Worm (Caenorhabditis elegans): ENCODE measurements around the gene tyra-3.

tyra-3 gene

DNA sequence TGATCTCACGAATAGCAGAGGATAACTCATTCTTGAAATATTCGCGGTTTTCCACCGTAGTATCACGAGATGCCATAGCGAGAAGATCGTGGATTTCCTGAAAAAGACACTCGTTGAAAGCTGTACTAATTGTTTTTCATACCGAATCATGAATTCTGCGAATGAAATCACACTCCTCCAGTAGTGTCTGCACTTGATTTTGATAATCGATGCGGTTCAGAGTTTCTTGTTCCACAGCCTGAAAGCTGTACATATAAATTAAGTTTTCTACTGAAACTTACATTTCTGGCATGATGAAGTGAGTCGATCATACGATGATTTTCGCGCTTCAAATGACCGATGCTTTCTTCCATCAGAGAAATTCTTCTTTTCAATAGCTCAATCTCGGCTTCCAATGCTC is 33.4 kb upstream of the tyra-3 start:
- no peak for TF ChIP-seq hlh-1 (tag; optimal IDR thresholded peaks at IDR 0.05)
- TF ChIP-seq lsy-2 (tag; optimal IDR thresholded peaks at IDR 0.05): no peak
- no peak for TF ChIP-seq ztf-11 (tag; optimal IDR thresholded peaks at IDR 0.05)
- no peak for TF ChIP-seq M03D4.4 (tag; optimal IDR thresholded peaks at IDR 0.05)
- no peak for TF ChIP-seq ceh-83 (GFP tag; optimal IDR thresholded peaks at IDR 0.05)
- TF ChIP-seq drap-1 (GFP tag; optimal IDR thresholded peaks at IDR 0.05): no peak
- TF ChIP-seq sem-2 (GFP tag; optimal IDR thresholded peaks at IDR 0.05): no peak
- TF ChIP-seq nhr-28 (tag; optimal IDR thresholded peaks at IDR 0.05): no peak

DNA sequence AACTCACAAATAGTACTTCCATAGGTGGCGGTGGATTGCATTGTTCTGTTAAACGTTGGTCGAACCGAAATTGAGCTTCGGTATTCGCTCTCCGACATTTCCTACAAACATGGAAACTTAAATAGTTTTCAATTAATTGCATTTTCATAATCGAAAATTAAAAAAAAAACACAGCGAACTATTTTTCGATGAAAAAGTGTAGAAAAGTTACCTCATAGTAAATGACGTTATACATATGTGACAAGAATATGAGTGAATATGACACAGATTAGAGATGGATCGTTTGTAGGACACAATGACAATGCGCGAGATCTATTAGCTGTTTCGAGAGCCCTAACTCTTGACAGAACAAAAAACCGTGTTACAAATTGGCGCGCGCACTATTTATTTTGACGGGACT is 32.0 kb upstream of the tyra-3 start, which contains the start of gene ifa-4:
ifa-4 (minus strand) TSS at position 101 of the 400 bp plus-strand sequence.
- TF ChIP-seq nhr-2 (tag; optimal IDR thresholded peaks at IDR 0.05) (no peak), sem-2 (GFP tag; optimal IDR thresholded peaks at IDR 0.05) (no peak), flh-1 (GFP tag; optimal IDR thresholded peaks at IDR 0.05) (no peak), elt-1 (tag; optimal IDR thresholded peaks at IDR 0.05; ENCODE audit: borderline replicate concordance, insufficient read depth) (no peak)

DNA sequence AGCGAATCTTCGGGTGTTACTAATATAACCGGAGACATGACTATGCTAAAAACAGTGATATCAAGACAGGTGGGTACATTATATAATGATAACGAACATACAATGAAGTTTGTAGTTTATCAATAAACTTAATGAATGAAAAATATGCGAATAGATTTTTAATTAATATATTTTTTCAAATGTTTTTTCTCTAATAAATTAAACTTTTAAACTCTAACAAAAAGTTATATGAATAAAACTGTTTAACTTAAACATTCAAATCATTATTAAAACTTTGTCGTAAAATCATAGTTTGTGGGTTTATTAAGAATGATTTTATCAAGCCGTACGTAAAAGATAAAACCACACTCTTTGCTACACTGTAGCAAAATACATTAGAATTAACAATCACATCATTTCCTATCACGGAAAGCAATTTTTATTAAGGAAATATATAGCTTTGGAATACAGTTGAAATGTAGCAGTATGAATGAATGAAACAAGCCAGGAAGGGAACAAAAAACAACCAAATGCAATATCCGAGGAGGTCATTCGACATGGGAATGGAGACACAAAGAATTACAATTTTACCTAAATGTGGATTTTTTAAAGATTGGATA is 26.8 kb upstream of the tyra-3 start, which contains the start of gene K05B2.4:
K05B2.4 (minus strand) TSS at position 51 of the 599 bp plus-strand sequence.
- TF ChIP-seq ces-1 (GFP tag; optimal IDR thresholded peaks at IDR 0.05): no peak
- no peak for TF ChIP-seq unc-62 (GFP tag; optimal IDR thresholded peaks at IDR 0.05)
- no peak for TF ChIP-seq nhr-12 (tag; optimal IDR thresholded peaks at IDR 0.05)
- TF ChIP-seq ceh-43 (GFP tag; optimal IDR thresholded peaks at IDR 0.05): no peak

DNA sequence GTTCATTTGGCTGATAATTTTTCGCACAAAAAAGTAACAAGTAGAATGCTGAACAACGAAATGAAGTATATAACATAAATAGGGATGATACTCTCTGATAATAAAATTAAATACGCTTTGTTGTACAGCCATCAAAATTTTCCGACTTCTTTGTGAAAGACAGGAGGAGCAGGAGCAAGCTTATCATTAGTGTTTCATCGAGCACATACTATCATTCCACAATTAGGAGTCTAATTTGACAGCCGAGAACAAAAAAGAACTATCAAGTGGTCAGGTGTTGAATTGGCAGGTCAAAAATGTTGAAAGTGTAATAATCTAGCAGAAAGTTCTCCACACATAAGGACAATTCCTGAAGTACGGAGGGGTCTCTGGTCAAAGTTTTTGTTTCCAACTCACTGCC is 19.7 kb upstream of the tyra-3 start:
- TF ChIP-seq ceh-43 (GFP tag; optimal IDR thresholded peaks at IDR 0.05) (no peak), flh-1 (GFP tag; optimal IDR thresholded peaks at IDR 0.05) (no peak), ceh-39 (tag; optimal IDR thresholded peaks at IDR 0.05) (no peak), hlh-1 (tag; optimal IDR thresholded peaks at IDR 0.05) (no peak), unc-39 (tag; optimal IDR thresholded peaks at IDR 0.05) (no peak)

DNA sequence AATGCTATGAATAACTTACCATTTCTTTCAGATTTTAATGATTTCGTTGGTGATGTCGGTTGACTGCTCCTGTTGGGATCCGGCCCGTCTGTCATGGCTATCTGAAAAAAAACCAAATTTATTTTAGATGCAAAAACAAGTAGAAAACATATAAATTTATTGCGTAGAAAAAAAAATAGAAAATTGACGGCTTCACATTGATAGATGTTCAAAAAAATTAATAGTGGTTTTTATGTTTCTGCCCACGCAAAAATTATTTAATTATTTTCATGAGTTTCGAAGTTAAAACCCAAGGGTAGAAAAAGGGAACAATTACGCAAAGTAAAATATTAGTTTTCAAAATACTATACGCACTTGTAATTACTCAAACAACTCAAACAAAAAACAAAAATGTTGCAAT is 18.2 kb upstream of the tyra-3 start, which contains the start of gene mct-4:
mct-4 (minus strand) TSS at position 101 of the 400 bp plus-strand sequence.
- no peak for TF ChIP-seq lin-13 (tag; optimal IDR thresholded peaks at IDR 0.05)
- no peak for TF ChIP-seq cnd-1 (tag; optimal IDR thresholded peaks at IDR 0.05)
- TF ChIP-seq bed-3 (GFP tag; optimal IDR thresholded peaks at IDR 0.05): no peak
- no peak for TF ChIP-seq unc-62 (GFP tag; optimal IDR thresholded peaks at IDR 0.05)
- TF ChIP-seq unc-39 (tag; optimal IDR thresholded peaks at IDR 0.05): no peak
- TF ChIP-seq flh-1 (GFP tag; optimal IDR thresholded peaks at IDR 0.05): no peak
- TF ChIP-seq mep-1 (tag; optimal IDR thresholded peaks at IDR 0.05): no peak
- TF ChIP-seq ceh-43 (GFP tag; optimal IDR thresholded peaks at IDR 0.05): no peak
- TF ChIP-seq mls-2 (tag; optimal IDR thresholded peaks at IDR 0.05): no peak
- no peak for TF ChIP-seq lin-32 (GFP tag; optimal IDR thresholded peaks at IDR 0.05)
- no peak for TF ChIP-seq zip-8 (tag; optimal IDR thresholded peaks at IDR 0.05)
- TF ChIP-seq ztf-11 (tag; optimal IDR thresholded peaks at IDR 0.05): no peak
- TF ChIP-seq elt-1 (tag; optimal IDR thresholded peaks at IDR 0.05; ENCODE audit: borderline replicate concordance, insufficient read depth): no peak
- TF ChIP-seq nhr-76 (tag; optimal IDR thresholded peaks at IDR 0.05): no peak

ce11 chrX:4932023-4932422 is 15.8 kb upstream of the tyra-3 start:
- TF ChIP-seq mab-5 (tag; optimal IDR thresholded peaks at IDR 0.05): no peak
- TF ChIP-seq lin-32 (GFP tag; optimal IDR thresholded peaks at IDR 0.05): no peak
- peak; percentile 78 for TF ChIP-seq ces-1 (GFP tag; optimal IDR thresholded peaks at IDR 0.05)
- TF ChIP-seq blmp-1 (tag; optimal IDR thresholded peaks at IDR 0.05): no peak
- no peak for TF ChIP-seq nhr-237 (tag; optimal IDR thresholded peaks at IDR 0.05)
- no peak for TF ChIP-seq sptf-1 (tag; optimal IDR thresholded peaks at IDR 0.05)
- no peak for TF ChIP-seq ztf-11 (tag; optimal IDR thresholded peaks at IDR 0.05)
